Fruit fly (Drosophila melanogaster): ENCODE data around the gene Atg4a.

The Atg4a gene

dm6 chr2L:1077469-1077993 lies 3.2 kb upstream of the Atg4a start, which contains the start of the genes S and ast (continued):
- no peak for TF ChIP-seq MTF-1 (GFP tag; optimal IDR thresholded peaks at IDR 0.05; ENCODE audit: borderline replicate concordance)
- no peak for TF ChIP-seq Kr (GFP tag; optimal IDR thresholded peaks at IDR 0.05)
- peak; percentile 22 for TF ChIP-seq Side (GFP tag; optimal IDR thresholded peaks at IDR 0.05)
- no peak for TF ChIP-seq zfh2 (GFP tag; optimal IDR thresholded peaks at IDR 0.05)
- peak; percentile 88 for TF ChIP-seq MESR4 (GFP tag; optimal IDR thresholded peaks at IDR 0.05)
- peak; percentile 12 for TF ChIP-seq wek (GFP tag; optimal IDR thresholded peaks at IDR 0.05)
- no peak for TF ChIP-seq CG31388 (GFP tag; optimal IDR thresholded peaks at IDR 0.05)
- peak; percentile 56; the same call in 1 of the 2 replicates for TF ChIP-seq Nf-YA (GFP tag; IDR thresholded peaks at IDR 0.05)
- no peak for TF ChIP-seq disco-r (GFP tag; optimal IDR thresholded peaks at IDR 0.05)
- TF ChIP-seq CG15011 (GFP tag; optimal IDR thresholded peaks at IDR 0.05) = no peak
- no peak for TF ChIP-seq abd-A (tag; optimal IDR thresholded peaks at IDR 0.05)
- peak; percentile 25 for TF ChIP-seq unpg (GFP tag; optimal IDR thresholded peaks at IDR 0.05)
- TF ChIP-seq CG16813 (GFP tag; IDR thresholded peaks at IDR 0.05; ENCODE audit: partially characterized antibody) = peak; percentile 98
- TF ChIP-seq CG10654 (GFP tag; optimal IDR thresholded peaks at IDR 0.05) = no peak
- peak; percentile 59 for TF ChIP-seq vvl (GFP tag; IDR thresholded peaks at IDR 0.05)
- no peak for TF ChIP-seq sisA (GFP tag; IDR thresholded peaks at IDR 0.05)
- peak; percentile 14 for TF ChIP-seq Six4 (GFP tag; optimal IDR thresholded peaks at IDR 0.05)
- TF ChIP-seq dimm (GFP tag; IDR thresholded peaks at IDR 0.05) = no peak
- TF ChIP-seq Spps (tag; optimal IDR thresholded peaks at IDR 0.05) = no peak
- peak; percentile 33 for TF ChIP-seq D19A (tag; optimal IDR thresholded peaks at IDR 0.05)
- peak; percentile 33 for TF ChIP-seq ftz-f1 (GFP tag; optimal IDR thresholded peaks at IDR 0.05)
- no peak for TF ChIP-seq CG10209 (GFP tag; optimal IDR thresholded peaks at IDR 0.05)
- peak; percentile 41 for TF ChIP-seq CG15601 (tag; optimal IDR thresholded peaks at IDR 0.05)
- TF ChIP-seq CG7786 (GFP tag; optimal IDR thresholded peaks at IDR 0.05) = no peak
- TF ChIP-seq mld (GFP tag; IDR thresholded peaks at IDR 0.05; ENCODE audit: partially characterized antibody) = peak; percentile 91
- no peak for TF ChIP-seq CG17612 (GFP tag; IDR thresholded peaks at IDR 0.05)
- peak; percentile 99 for TF ChIP-seq Sry-δ (GFP tag; optimal IDR thresholded peaks at IDR 0.05)
- TF ChIP-seq Gug (GFP tag; IDR thresholded peaks at IDR 0.05) = 0 out of 4 replicates have a peak, but pooled peaks have one; percentile 26
- peak; percentile 99 for TF ChIP-seq gfzf (GFP tag; optimal IDR thresholded peaks at IDR 0.05)
- no peak for TF ChIP-seq CG9215 (GFP tag; IDR thresholded peaks at IDR 0.05)
- TF ChIP-seq row (GFP tag; IDR thresholded peaks at IDR 0.05) = peak; percentile 68
- peak; percentile 55 for TF ChIP-seq CG12299 (tag; optimal IDR thresholded peaks at IDR 0.05)
- no peak for TF ChIP-seq CG18599 (GFP tag; optimal IDR thresholded peaks at IDR 0.05)
- peak; percentile 26 for TF ChIP-seq CG9609 (GFP tag; optimal IDR thresholded peaks at IDR 0.05)
- TF ChIP-seq CG6791 (GFP tag; IDR thresholded peaks at IDR 0.05; ENCODE audit: partially characterized antibody) = peak; percentile 98
- peak; percentile 37 for TF ChIP-seq CG8290 (GFP tag; optimal IDR thresholded peaks at IDR 0.05)
- TF ChIP-seq CG8290 (tag; optimal IDR thresholded peaks at IDR 0.05) = no peak
- TF ChIP-seq sens (GFP tag) = peak; percentile 66
- no peak for TF ChIP-seq Sox100B (GFP tag; optimal IDR thresholded peaks at IDR 0.05)
- peak; percentile 29; the same call in 1 of the 2 replicates for TF ChIP-seq CG6272 (GFP tag; IDR thresholded peaks at IDR 0.05)
- TF ChIP-seq lbe (GFP tag; optimal IDR thresholded peaks at IDR 0.05) = no peak
- TF ChIP-seq Gsc (GFP tag; IDR thresholded peaks at IDR 0.05) = no peak
- TF ChIP-seq peb (GFP tag; IDR thresholded peaks at IDR 0.05) = no peak
- peak; percentile 18 for TF ChIP-seq CG30020 (tag; optimal IDR thresholded peaks at IDR 0.05)
- peak; percentile 77 for TF ChIP-seq Hmr (GFP tag; optimal IDR thresholded peaks at IDR 0.05)
- no peak for TF ChIP-seq dmrt99B (tag; optimal IDR thresholded peaks at IDR 0.05)
- TF ChIP-seq CG14441 (GFP tag; IDR thresholded peaks at IDR 0.05) = no peak
- peak; percentile 16 for TF ChIP-seq cg (GFP tag; optimal IDR thresholded peaks at IDR 0.05)
- peak; percentile 95 for TF ChIP-seq ato (GFP tag; IDR thresholded peaks at IDR 0.05; ENCODE audit: partially characterized antibody)
- peak; percentile 6 for TF ChIP-seq CG10979 (tag; optimal IDR thresholded peaks at IDR 0.05)
- TF ChIP-seq nau (GFP tag; optimal IDR thresholded peaks at IDR 0.05) = no peak

All from whole organism, embryonic.